Worm (Caenorhabditis elegans): ENCODE data around the gene W04E12.5.
A peak's percentile ranks its signal among the peaks of the same experiment; 100 is the strongest.

The W04E12.5 gene

ce11 chrV:19741034-19741433 is 4.9 kb upstream of the W04E12.5 start, which contains the start of gene W04E12.2:
Gene W04E12.2 (minus strand): TSS chrV:19741134.
- no peak for TF ChIP-seq nhr-12 (tag; optimal IDR thresholded peaks at IDR 0.05)
- TF ChIP-seq fos-1 (tag; optimal IDR thresholded peaks at IDR 0.05), result no peak
- no peak for TF ChIP-seq nhr-67 (tag; optimal IDR thresholded peaks at IDR 0.05)
- no peak for TF ChIP-seq ztf-11 (tag; optimal IDR thresholded peaks at IDR 0.05)
- TF ChIP-seq nhr-23 (tag; optimal IDR thresholded peaks at IDR 0.05), result no peak
- no peak for TF ChIP-seq egl-5 (tag; optimal IDR thresholded peaks at IDR 0.05)
- TF ChIP-seq nhr-77 (tag; optimal IDR thresholded peaks at IDR 0.05), result no peak
- TF ChIP-seq ceh-16 (tag; optimal IDR thresholded peaks at IDR 0.05), result no peak
- no peak for TF ChIP-seq nhr-237 (tag; optimal IDR thresholded peaks at IDR 0.05)
- TF ChIP-seq nhr-11 (tag; optimal IDR thresholded peaks at IDR 0.05), result no peak
- TF ChIP-seq elt-1 (tag; optimal IDR thresholded peaks at IDR 0.05), result no peak
- TF ChIP-seq ceh-82 (tag; optimal IDR thresholded peaks at IDR 0.05), result no peak
- TF ChIP-seq fkh-10 (GFP tag; optimal IDR thresholded peaks at IDR 0.05), result no peak
- TF ChIP-seq sea-2 (GFP tag; optimal IDR thresholded peaks at IDR 0.05), result no peak

- no peak for TF ChIP-seq nhr-11 (tag; optimal IDR thresholded peaks at IDR 0.05)
- TF ChIP-seq pqm-1 (tag; optimal IDR thresholded peaks at IDR 0.05), result no peak
- TF ChIP-seq pha-4 (tag; optimal IDR thresholded peaks at IDR 0.05), result no peak
- TF ChIP-seq elt-1 (tag; optimal IDR thresholded peaks at IDR 0.05), result no peak
- TF ChIP-seq lsy-12 (tag; optimal IDR thresholded peaks at IDR 0.05), result no peak
- TF ChIP-seq snpc-4 (tag; optimal IDR thresholded peaks at IDR 0.05), result no peak
- TF ChIP-seq ZK546.5 (tag; optimal IDR thresholded peaks at IDR 0.05), result no peak
- no peak for TF ChIP-seq sea-2 (GFP tag; optimal IDR thresholded peaks at IDR 0.05)
- no peak for TF ChIP-seq nhr-12 (tag; optimal IDR thresholded peaks at IDR 0.05)
- no peak for TF ChIP-seq nhr-237 (tag; optimal IDR thresholded peaks at IDR 0.05)
- TF ChIP-seq unc-62 (GFP tag; optimal IDR thresholded peaks at IDR 0.05), result no peak
- TF ChIP-seq nfya-1 (tag; optimal IDR thresholded peaks at IDR 0.05; ENCODE audit: insufficient read depth), result no peak
Measured at ce11 chrV:19741651-19742050, 4.3 kb upstream of the W04E12.5 start, which contains the start of gene W04E12.3. Gene W04E12.3 (plus strand): TSS chrV:19741951.

- TF ChIP-seq ceh-28 (tag; optimal IDR thresholded peaks at IDR 0.05) (no peak), lsy-12 (tag; optimal IDR thresholded peaks at IDR 0.05) (no peak), daf-12 (tag; optimal IDR thresholded peaks at IDR 0.05) (no peak), ztf-11 (tag; optimal IDR thresholded peaks at IDR 0.05) (no peak), hmg-11 (tag; optimal IDR thresholded peaks at IDR 0.05) (no peak), lin-15B (tag; optimal IDR thresholded peaks at IDR 0.05) (no peak), tbx-2 (tag; optimal IDR thresholded peaks at IDR 0.05) (no peak), eor-1 (tag; optimal IDR thresholded peaks at IDR 0.05) (no peak), aly-2 (tag; optimal IDR thresholded peaks at IDR 0.05) (no peak), mdl-1 (tag; optimal IDR thresholded peaks at IDR 0.05) (no peak), ceh-9 (tag; optimal IDR thresholded peaks at IDR 0.05) (no peak), snpc-4 (tag; optimal IDR thresholded peaks at IDR 0.05) (no peak), ceh-82 (tag; optimal IDR thresholded peaks at IDR 0.05) (no peak), nhr-67 (tag; optimal IDR thresholded peaks at IDR 0.05) (no peak), nhr-11 (tag; optimal IDR thresholded peaks at IDR 0.05) (no peak), unc-39 (tag; optimal IDR thresholded peaks at IDR 0.05) (no peak)
Measured at ce11 chrV:19743305-19743704, 2.6 kb upstream of the W04E12.5 start, which contains the start of gene W04E12.4. Gene W04E12.4 (plus strand): TSS chrV:19743605.

ce11 chrV:19743794-19744193 is 2.2 kb upstream of the W04E12.5 start:
- no peak for TF ChIP-seq nhr-28 (tag; optimal IDR thresholded peaks at IDR 0.05)
- TF ChIP-seq ceh-9 (tag; optimal IDR thresholded peaks at IDR 0.05), result no peak
- TF ChIP-seq nhr-23 (tag; optimal IDR thresholded peaks at IDR 0.05), result no peak
- TF ChIP-seq fkh-10 (GFP tag; optimal IDR thresholded peaks at IDR 0.05), result no peak
- no peak for TF ChIP-seq pha-4 (tag; optimal IDR thresholded peaks at IDR 0.05)
- no peak for TF ChIP-seq lin-39 (tag; optimal IDR thresholded peaks at IDR 0.05)
- TF ChIP-seq ceh-28 (tag; optimal IDR thresholded peaks at IDR 0.05), result no peak
- TF ChIP-seq zag-1 (tag; optimal IDR thresholded peaks at IDR 0.05), result no peak
- no peak for TF ChIP-seq fkh-2 (tag; optimal IDR thresholded peaks at IDR 0.05)
- TF ChIP-seq skn-1 (tag; optimal IDR thresholded peaks at IDR 0.05), result no peak

- peak; percentile 85 for TF ChIP-seq ceh-28 (tag; optimal IDR thresholded peaks at IDR 0.05)
- no peak for TF ChIP-seq hmg-11 (tag; optimal IDR thresholded peaks at IDR 0.05)
Measured at ce11 chrV:19744210-19744609, 1.7 kb upstream of the W04E12.5 start.

All from whole organism, L3 larva.